Worm (Caenorhabditis elegans) whole organism, mixed stage, embryonic: ENCODE measurements around the gene msp-78.

Experiments used
- bed-3 ChIP-seq: fragments of 200-800 bp; sonication (Bioruptor generic); optimal IDR thresholded peaks from 3 replicates; lab custom pipeline; 2018; ENCODE audit warnings: mild to moderate bottlenecking, missing genetic modification characterization, moderate library complexity, missing compliant biosample characterization
- ceh-39 ChIP-seq: fragments of 150-350 bp; optimal IDR thresholded peaks from 2 replicates; lab custom pipeline; 2014; ENCODE audit warnings: missing biosample characterization, missing genetic modification characterization
- ceh-43 ChIP-seq: fragments of 200-800 bp; sonication (Bioruptor generic); optimal IDR thresholded peaks from 2 replicates; lab custom pipeline; 2018; ENCODE audit warnings: mild to moderate bottlenecking, missing genetic modification characterization, moderate library complexity, missing compliant biosample characterization
- ceh-83 ChIP-seq: fragments of 200-800 bp; sonication (Bioruptor generic); optimal IDR thresholded peaks from 2 replicates; lab custom pipeline; 2018; ENCODE audit warnings: mild to moderate bottlenecking, missing genetic modification characterization, missing compliant biosample characterization
- ham-2 ChIP-seq: fragments of 200-800 bp; sonication (Bioruptor generic); optimal IDR thresholded peaks from 2 replicates; lab custom pipeline; 2018; ENCODE audit warnings: mild to moderate bottlenecking, missing genetic modification characterization, missing compliant biosample characterization
- lin-32 ChIP-seq: fragments of 200-800 bp; sonication (Bioruptor generic); optimal IDR thresholded peaks from 2 replicates; lab custom pipeline; 2018; ENCODE audit warnings: mild to moderate bottlenecking, missing genetic modification characterization, missing compliant biosample characterization
- nhr-12 ChIP-seq: fragments of 150-350 bp; optimal IDR thresholded peaks from 2 replicates; lab custom pipeline; 2014; ENCODE audit warnings: missing biosample characterization, missing genetic modification characterization
- nhr-76 ChIP-seq: sonication (generic microtip); optimal IDR thresholded peaks from 2 replicates; lab custom pipeline; 2017; ENCODE audit warnings: missing biosample characterization, missing genetic modification characterization
- sptf-1 ChIP-seq: sonication (generic microtip); optimal IDR thresholded peaks from 2 replicates; lab custom pipeline; 2017; ENCODE audit warnings: mild to moderate bottlenecking, missing genetic modification characterization, moderate library complexity, missing compliant biosample characterization

msp-78 gene

DNA sequence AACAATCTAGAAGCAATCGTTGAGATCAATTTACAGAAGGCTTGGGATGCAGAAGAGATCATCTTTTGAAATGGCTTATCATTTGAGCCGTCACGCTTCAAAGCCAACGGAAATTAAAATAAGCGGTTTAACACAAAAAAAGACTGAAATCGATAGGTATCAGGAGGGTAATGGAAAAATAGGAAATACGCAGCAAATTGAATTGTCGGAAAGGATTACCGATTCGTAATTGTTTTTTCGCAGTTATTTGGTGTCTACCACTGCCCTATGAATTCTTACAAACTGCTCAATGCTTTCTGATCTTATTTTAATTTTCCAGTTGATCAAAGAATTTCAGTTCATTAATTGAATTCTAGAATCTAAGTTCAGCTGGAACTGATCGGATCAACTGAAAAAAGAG is 41.6 kb downstream of the msp-78 start:
- TF ChIP-seq nhr-76 (tag; lab: Kevin White, UChicago): no peak
- TF ChIP-seq lin-32 (GFP tag; lab: Kevin White, UChicago): no peak
- no peak for TF ChIP-seq ceh-83 (GFP tag; lab: Kevin White, UChicago)

DNA sequence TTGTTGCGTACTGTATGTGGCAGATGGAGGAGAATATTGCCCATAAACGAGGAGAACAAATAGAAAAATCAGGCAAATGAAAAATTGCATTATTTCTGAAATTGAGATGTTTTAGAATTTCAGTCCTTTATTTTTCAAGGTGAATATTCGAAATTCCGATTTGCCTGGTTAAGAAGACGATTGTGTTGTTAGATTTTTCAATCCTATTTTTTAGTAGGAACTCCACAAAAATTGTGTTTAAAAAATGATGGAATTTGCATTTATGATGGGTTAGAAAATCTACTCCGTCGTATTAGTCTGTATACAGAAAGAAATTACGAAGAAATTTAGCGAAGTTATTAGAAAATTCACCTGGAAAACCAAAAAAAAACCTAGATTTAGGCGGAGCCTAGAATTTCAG is 45.6 kb downstream of the msp-78 start, which contains the start of gene egl-20:
Gene egl-20 (minus strand): TSS at position 101 of the 400 bp plus-strand sequence.
- TF ChIP-seq ceh-39 (tag; lab: Kevin White, UChicago) (no peak), nhr-12 (tag; lab: Kevin White, UChicago) (no peak), ham-2 (GFP tag; lab: Kevin White, UChicago) (no peak), bed-3 (GFP tag; lab: Kevin White, UChicago) (no peak), ceh-43 (GFP tag; lab: Kevin White, UChicago) (no peak), sptf-1 (tag; lab: Kevin White, UChicago) (no peak)
